Worm (Caenorhabditis elegans) whole organism, mixed stage, embryonic: ENCODE results near the gene srx-120.

ENCODE experiments used
- nhr-12 ChIP-seq: fragments of 150-350 bp; optimal IDR thresholded peaks from 2 replicates; lab custom pipeline; 2014; ENCODE audit warnings: missing biosample characterization, missing genetic modification characterization
- pha-4 ChIP-seq: fragments of 150-350 bp; optimal IDR thresholded peaks from 2 replicates; lab custom pipeline; 2018; ENCODE audit warnings: missing biosample characterization, missing genetic modification reagents, missing genetic modification characterization
- snpc-4 ChIP-seq: fragments of 150-350 bp; optimal IDR thresholded peaks from 2 replicates; lab custom pipeline; 2014; ENCODE audit warnings: missing biosample characterization, missing genetic modification characterization
- unc-62 ChIP-seq: fragments of 150-350 bp; optimal IDR thresholded peaks from 2 replicates; lab custom pipeline; 2014; ENCODE audit warnings: missing biosample characterization, missing genetic modification reagents, missing genetic modification characterization

DNA sequence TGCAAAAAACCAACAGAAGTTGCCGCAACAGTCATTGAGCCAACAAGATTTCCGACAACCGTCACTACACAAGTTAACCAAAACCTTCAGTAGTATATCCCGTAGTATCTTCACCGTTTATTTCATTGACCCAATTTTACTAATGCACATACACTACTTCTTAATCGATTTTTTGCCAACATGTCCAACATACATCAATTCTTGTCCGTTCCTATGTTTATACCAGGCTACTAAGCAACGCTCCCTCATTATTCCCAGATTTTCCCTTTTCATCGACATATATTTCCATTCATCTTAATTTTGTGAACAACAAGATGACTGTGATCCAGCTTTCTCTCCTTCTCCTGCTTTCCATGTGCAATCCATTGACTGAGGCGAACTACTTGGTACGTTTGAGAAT is 34.8 kb downstream of the srx-120 start, which contains the start of gene F49C5.7:
- TF ChIP-seq unc-62 (GFP tag; lab: Kevin White, UChicago), result no peak
- no peak for TF ChIP-seq snpc-4 (tag; lab: Kevin White, UChicago)
- TF ChIP-seq pha-4 (tag; lab: Kevin White, UChicago), result no peak
- TF ChIP-seq nhr-12 (tag; lab: Kevin White, UChicago), result no peak
